Worm (Caenorhabditis elegans) whole organism, late embryonic: ENCODE results near the gene plrg-1.

Experiments
- ama-1 ChIP-seq: fragments of 150-350 bp; optimal IDR thresholded peaks from 2 replicates; lab custom pipeline; 2014
- ceh-18 ChIP-seq: sonication (generic microtip); optimal IDR thresholded peaks from 2 replicates; lab custom pipeline; 2016; ENCODE audit warnings: missing genetic modification characterization, missing compliant biosample characterization
- dmd-4 ChIP-seq: sonication (generic microtip); optimal IDR thresholded peaks from 2 replicates; lab custom pipeline; 2016; ENCODE audit warnings: borderline replicate concordance, missing genetic modification characterization, missing compliant biosample characterization
- dve-1 ChIP-seq: sonication (generic microtip); optimal IDR thresholded peaks from 2 replicates; lab custom pipeline; 2017; ENCODE audit warnings: antibody characterized with exemption, mild to moderate bottlenecking, missing genetic modification characterization, missing compliant biosample characterization
- hlh-30 ChIP-seq: sonication (generic microtip); optimal IDR thresholded peaks from 2 replicates; lab custom pipeline; 2017; ENCODE audit warnings: antibody characterized with exemption, missing genetic modification characterization, missing compliant biosample characterization; ENCODE audit not compliant: insufficient read depth
- syd-9 ChIP-seq: sonication (generic microtip); optimal IDR thresholded peaks from 2 replicates; lab custom pipeline; 2016; ENCODE audit warnings: mild to moderate bottlenecking, missing genetic modification characterization, moderate library complexity, missing compliant biosample characterization

- no peak for TF ChIP-seq hlh-30 (tag; lab: Kevin White, UChicago)
- TF ChIP-seq ceh-18 (tag; lab: Kevin White, UChicago) = no peak
- TF ChIP-seq ama-1 (lab: Kevin White, UChicago) = no peak
- no peak for TF ChIP-seq dve-1 (tag; lab: Kevin White, UChicago)
- no peak for TF ChIP-seq dmd-4
- no peak for TF ChIP-seq syd-9 (tag; lab: Kevin White, UChicago)
These were observed 10.8 kb upstream of the plrg-1 start for ce11 chrV:10818498-10818897.
